Fruit fly (Drosophila melanogaster) whole organism, adult: Measurements from ENCODE around the gene CG17195.

ENCODE experiments used
- CG14711 ChIP-seq: fragments of 200-800 bp; sonication (Bioruptor generic); optimal IDR thresholded peaks from 2 replicates; lab custom pipeline; 2018; ENCODE audit warnings: missing biosample characterization, mild to moderate bottlenecking, missing genetic modification characterization, moderate library complexity
- Clk ChIP-seq: fragments of 200-800 bp; sonication (Bioruptor generic); optimal IDR thresholded peaks from 2 replicates; lab custom pipeline; 2017; ENCODE audit warnings: missing biosample characterization, missing genetic modification characterization
- Crg-1 ChIP-seq: fragments of 200-800 bp; sonication (Bioruptor generic); optimal IDR thresholded peaks from 2 replicates; lab custom pipeline; 2016; ENCODE audit warnings: missing biosample characterization, missing genetic modification characterization
- bab1 ChIP-seq: fragments of 200-800 bp; sonication (Bioruptor generic); optimal IDR thresholded peaks from 3 replicates; lab custom pipeline; 2019; ENCODE audit warnings: missing biosample characterization, mild to moderate bottlenecking, missing genetic modification characterization, moderate library complexity
- ovo ChIP-seq: fragments of 200-800 bp; sonication (Bioruptor generic); optimal IDR thresholded peaks from 2 replicates; lab custom pipeline; 2016; ENCODE audit warnings: missing biosample characterization, missing genetic modification characterization

dm6 chr3R:25755864-25756507 is 21.0 kb downstream of the CG17195 start:
- TF ChIP-seq ovo (GFP tag; lab: Kevin White, UChicago) (no peak), Crg-1 (GFP tag; lab: Kevin White, UChicago) (no peak), bab1 (no peak), Clk (GFP tag; lab: Kevin White, UChicago) (no peak), CG14711 (tag; lab: Kevin White, UChicago) (no peak)
